Worm (Caenorhabditis elegans): ENCODE results near the gene srd-18.

The srd-18 gene

ce11 chrV:13389454-13389853 lies 37.2 kb downstream of the srd-18 start:
- TF ChIP-seq mep-1 (tag; optimal IDR thresholded peaks at IDR 0.05) (peak; percentile 2), hmg-1.1 (GFP tag; IDR thresholded peaks at IDR 0.05) (no peak), aly-2 (tag; optimal IDR thresholded peaks at IDR 0.05) (no peak), daf-16 (GFP tag; optimal IDR thresholded peaks at IDR 0.05) (no peak), daf-16 (tag; optimal IDR thresholded peaks at IDR 0.05) (no peak), hif-1 (tag; optimal IDR thresholded peaks at IDR 0.05) (no peak), snpc-4 (tag; optimal IDR thresholded peaks at IDR 0.05) (no peak), nhr-28 (tag; optimal IDR thresholded peaks at IDR 0.05) (peak; percentile 77), aha-1 (tag) (peak; percentile 73), F49E8.2 (tag; optimal IDR thresholded peaks at IDR 0.05; ENCODE audit: borderline replicate concordance) (no peak), lsy-2 (tag; optimal IDR thresholded peaks at IDR 0.05) (no peak), F37D6.2 (tag; optimal IDR thresholded peaks at IDR 0.05) (no peak), tra-1 (GFP tag; IDR thresholded peaks at IDR 0.05) (no peak), nhr-25 (tag; optimal IDR thresholded peaks at IDR 0.05; ENCODE audit: borderline replicate concordance, insufficient read depth) (peak; percentile 25), hlh-30 (tag; optimal IDR thresholded peaks at IDR 0.05; ENCODE audit: insufficient read depth) (no peak), ceh-62 (tag; optimal IDR thresholded peaks at IDR 0.05) (no peak), F44E2.7 (GFP tag; IDR thresholded peaks at IDR 0.05) (no peak), madf-5 (GFP tag; IDR thresholded peaks at IDR 0.05) (no peak), pha-4 (GFP tag; IDR thresholded peaks at IDR 0.05) (no peak), pha-4 (tag; optimal IDR thresholded peaks at IDR 0.05) (no peak)

- TF ChIP-seq pqm-1 (tag; optimal IDR thresholded peaks at IDR 0.05), result no peak
- no peak for TF ChIP-seq vab-7 (GFP tag; IDR thresholded peaks at IDR 0.05)
- no peak for TF ChIP-seq lin-29 (GFP tag; IDR thresholded peaks at IDR 0.05)
- peak in 1 of 2 experiments; percentile 92 for TF ChIP-seq unc-62 (GFP tag; optimal IDR thresholded peaks at IDR 0.05 in 1 of 2)
- no peak for TF ChIP-seq unc-62 (tag; optimal IDR thresholded peaks at IDR 0.05)
- 0 out of 2 replicates have a peak, but pooled peaks have one; percentile 51 for TF ChIP-seq dmd-8 (GFP tag; IDR thresholded peaks at IDR 0.05)
Measured at ce11 chrV:13388961-13389360, 37.7 kb downstream of the srd-18 start.

ce11 chrV:13387472-13387871 lies 39.2 kb downstream of the srd-18 start:
- no peak for TF ChIP-seq tag-97 (GFP tag; IDR thresholded peaks at IDR 0.05)
- TF ChIP-seq aha-1 (tag), result peak; percentile 94

- TF ChIP-seq ztf-11 (tag; optimal IDR thresholded peaks at IDR 0.05), result no peak
- no peak for TF ChIP-seq lin-13 (GFP tag; optimal IDR thresholded peaks at IDR 0.05)
- no peak for TF ChIP-seq hmg-1.1 (GFP tag; IDR thresholded peaks at IDR 0.05)
Measured at ce11 chrV:13385798-13386197, 40.9 kb downstream of the srd-18 start, which contains the start of gene gcy-34. Gene gcy-34 (minus strand): TSS chrV:13385898.

- TF ChIP-seq mes-2 (tag; optimal IDR thresholded peaks at IDR 0.05; ENCODE audit: poor library complexity, severe bottlenecking) (no peak), skn-1 (tag; optimal IDR thresholded peaks at IDR 0.05) (no peak), lin-13 (GFP tag; optimal IDR thresholded peaks at IDR 0.05) (no peak), nhr-10 (tag; optimal IDR thresholded peaks at IDR 0.05) (no peak), saeg-2 (GFP tag; IDR thresholded peaks at IDR 0.05) (no peak), nhr-42 (GFP tag; IDR thresholded peaks at IDR 0.05) (no peak), jun-1 (tag; optimal IDR thresholded peaks at IDR 0.05) (no peak), ceh-44 (GFP tag; IDR thresholded peaks at IDR 0.05) (no peak), Y105C5A.15 (GFP tag; IDR thresholded peaks at IDR 0.05) (no peak), aha-1 (tag) (no peak), daf-16 (GFP tag; optimal IDR thresholded peaks at IDR 0.05) (no peak), daf-16 (tag; optimal IDR thresholded peaks at IDR 0.05) (peak; percentile 57), daf-19 (GFP tag; conservative IDR thresholded peaks at IDR 0.05) (no peak), ceh-20 (GFP tag; IDR thresholded peaks at IDR 0.05) (no peak), arid-1 (GFP tag; conservative IDR thresholded peaks at IDR 0.05) (no peak), pqm-1 (tag; optimal IDR thresholded peaks at IDR 0.05) (peak; percentile 60), F26F4.8 (GFP tag; conservative IDR thresholded peaks at IDR 0.05) (no peak), zip-2 (tag; optimal IDR thresholded peaks at IDR 0.05) (no peak), dmd-8 (GFP tag; IDR thresholded peaks at IDR 0.05) (no peak), dmd-9 (GFP tag; IDR thresholded peaks at IDR 0.05) (no peak), ztf-11 (tag; optimal IDR thresholded peaks at IDR 0.05) (no peak), duxl-1 (tag; optimal IDR thresholded peaks at IDR 0.05; ENCODE audit: poor library complexity) (no peak), daf-12 (tag; optimal IDR thresholded peaks at IDR 0.05) (no peak), tra-1 (GFP tag; IDR thresholded peaks at IDR 0.05) (no peak), ama-1 (optimal IDR thresholded peaks at IDR 0.05) (no peak)
Measured at ce11 chrV:13380980-13381379, 45.7 kb downstream of the srd-18 start, which contains the start of gene cpz-2. Gene cpz-2 (plus strand): TSS chrV:13381189.

Measured in whole organism, L4 larva.